Worm (Caenorhabditis elegans) whole organism, L3 larva: ENCODE measurements around the gene dot-1.4.

Experiments
- ceh-82 ChIP-seq: fragments of 150-350 bp; optimal IDR thresholded peaks from 2 replicates; lab custom pipeline; 2014; ENCODE audit warnings: missing biosample characterization, missing genetic modification characterization
- elt-3 ChIP-seq, 3 experiments: fragments of 150-350 bp in 1 of 3; sonication (generic microtip) in 2 of 3; optimal IDR thresholded peaks; 2 replicates in 2 of 3; 4 replicates in 1 of 3; lab custom pipeline; 2014 to 2017; ENCODE audit warnings: missing biosample characterization in 3 of 3, missing genetic modification characterization in 3 of 3
- fos-1 ChIP-seq: fragments of 150-350 bp; optimal IDR thresholded peaks from 2 replicates; lab custom pipeline; 2014; ENCODE audit warnings: missing biosample characterization, missing genetic modification characterization
- lin-15B ChIP-seq: fragments of 150-350 bp; optimal IDR thresholded peaks from 2 replicates; lab custom pipeline; 2014; ENCODE audit warnings: missing biosample characterization, missing genetic modification characterization
- lin-39 ChIP-seq: fragments of 150-350 bp; optimal IDR thresholded peaks from 2 replicates; lab custom pipeline; 2018; ENCODE audit warnings: missing biosample characterization, missing genetic modification reagents, missing genetic modification characterization
- nhr-77 ChIP-seq: fragments of 150-350 bp; optimal IDR thresholded peaks from 2 replicates; lab custom pipeline; 2014; ENCODE audit warnings: missing biosample characterization, missing genetic modification characterization
- pqm-1 ChIP-seq: fragments of 150-350 bp; optimal IDR thresholded peaks from 2 replicates; lab custom pipeline; 2017; ENCODE audit warnings: missing biosample characterization, missing genetic modification characterization, inconsistent platforms
- unc-62 ChIP-seq: fragments of 150-350 bp; sonication (generic microtip); optimal IDR thresholded peaks from 4 replicates; lab custom pipeline; 2014; ENCODE audit warnings: missing biosample characterization, missing genetic modification reagents, missing genetic modification characterization
- ztf-4 ChIP-seq: fragments of 150-350 bp; optimal IDR thresholded peaks from 2 replicates; lab custom pipeline; 2014; ENCODE audit warnings: missing biosample characterization, missing genetic modification characterization

ce11 chrX:11920723-11921283 is 10.7 kb downstream of the dot-1.4 start, which contains the start of gene Y62H9A.14:
- TF ChIP-seq elt-3 (tag; optimal IDR thresholded peaks at IDR 0.05; lab: Kevin White, UChicago) (no peak), unc-62 (no peak), lin-15B (tag; lab: Kevin White, UChicago) (no peak), pqm-1 (tag; lab: Kevin White, UChicago) (no peak), nhr-77 (tag; lab: Kevin White, UChicago) (no peak), ceh-82 (tag; lab: Kevin White, UChicago) (no peak), fos-1 (tag; lab: Kevin White, UChicago) (no peak), ztf-4 (tag; lab: Kevin White, UChicago) (no peak), lin-39 (tag; lab: Kevin White, UChicago) (no peak)
